Fruit fly (Drosophila melanogaster) whole organism, embryonic: ENCODE results near the gene CG10005.
A peak's percentile ranks its signal among the peaks of the same experiment; 100 is the strongest.

Experiments
- Adf1 ChIP-seq: fragments of 200-800 bp; sonication (Bioruptor generic); IDR thresholded peaks from 2 replicates; pipeline ENCODE4 v1.3.6; 2022; ENCODE audit warnings: missing biosample characterization, missing genetic modification characterization
- C15 ChIP-seq: fragments of 200-800 bp; sonication (Bioruptor generic); IDR thresholded peaks from 3 replicates; pipeline ENCODE4 v1.3.6; 2022; ENCODE audit warnings: missing biosample characterization, missing genetic modification characterization
- CG12219 ChIP-seq: fragments of 200-800 bp; sonication (Bioruptor generic); optimal IDR thresholded peaks from 3 replicates; lab custom pipeline; 2018; ENCODE audit warnings: missing biosample characterization, mild to moderate bottlenecking, missing genetic modification characterization
- CG12744 ChIP-seq: fragments of 200-800 bp; sonication (Bioruptor generic); optimal IDR thresholded peaks from 2 replicates; lab custom pipeline; 2016; ENCODE audit warnings: missing biosample characterization, missing genetic modification characterization
- CG12769 ChIP-seq: fragments of 200-800 bp; sonication (Bioruptor generic); optimal IDR thresholded peaks from 2 replicates; lab custom pipeline; 2019; ENCODE audit warnings: missing biosample characterization, mild to moderate bottlenecking, missing genetic modification characterization, moderate library complexity
- CG31224 ChIP-seq: fragments of 200-800 bp; sonication (Bioruptor generic); IDR thresholded peaks from 2 replicates; pipeline ENCODE4 v1.3.6; 2022; ENCODE audit warnings: missing biosample characterization, missing genetic modification characterization
- CG32532 ChIP-seq: fragments of 200-800 bp; sonication (Bioruptor generic); IDR thresholded peaks from 2 replicates; pipeline ENCODE4 v1.3.6; 2022; ENCODE audit warnings: missing biosample characterization, missing genetic modification characterization
- CG32767 ChIP-seq: fragments of 200-800 bp; sonication (Bioruptor generic); IDR thresholded peaks from 2 replicates; pipeline ENCODE4 v1.3.6; 2022; ENCODE audit warnings: missing biosample characterization, missing genetic modification characterization
- CG4360 ChIP-seq: fragments of 200-800 bp; sonication (Bioruptor generic); IDR thresholded peaks from 2 replicates; pipeline ENCODE4 v1.3.6; 2022; ENCODE audit warnings: missing biosample characterization, missing genetic modification characterization
- CG43689 ChIP-seq: fragments of 200-800 bp; sonication (Bioruptor generic); IDR thresholded peaks from 2 replicates; pipeline ENCODE4 v1.3.6; 2022; ENCODE audit warnings: missing biosample characterization, missing genetic modification characterization
- CG6175 ChIP-seq: fragments of 200-800 bp; sonication (Bioruptor generic); IDR thresholded peaks from 3 replicates; pipeline ENCODE4 v1.3.6; 2022; ENCODE audit warnings: missing biosample characterization, missing genetic modification characterization
- CG6272 ChIP-seq: fragments of 200-800 bp; sonication (Bioruptor generic); IDR thresholded peaks from 2 replicates; pipeline ENCODE4 v1.3.6; 2022; ENCODE audit warnings: missing biosample characterization, missing genetic modification characterization
- CG6854 ChIP-seq: fragments of 200-800 bp; sonication (Bioruptor generic); optimal IDR thresholded peaks from 3 replicates; lab custom pipeline; 2017; ENCODE audit warnings: missing biosample characterization, mild to moderate bottlenecking, missing genetic modification characterization
- CG7372 ChIP-seq: fragments of 200-800 bp; sonication (Bioruptor generic); IDR thresholded peaks from 2 replicates; pipeline ENCODE4 v1.3.6; 2022; ENCODE audit warnings: missing biosample characterization, missing genetic modification characterization
- Doc3 ChIP-seq: fragments of 200-800 bp; sonication (Bioruptor generic); IDR thresholded peaks from 3 replicates; pipeline ENCODE4 v1.3.6; 2022; ENCODE audit warnings: missing biosample characterization, missing genetic modification characterization; ENCODE audit not compliant: partially characterized antibody
- E2f2 ChIP-seq: fragments of 200-800 bp; sonication (Bioruptor generic); IDR thresholded peaks from 2 replicates; pipeline ENCODE4 v1.3.6; 2022; ENCODE audit warnings: missing biosample characterization, missing genetic modification characterization
- Eip74EF ChIP-seq, 2 experiments: fragments of 200-800 bp in 1 of 2; fragments of >200 bp in 1 of 2; sonication (Bioruptor generic) in 1 of 2; optimal IDR thresholded peaks; 2 replicates each; lab custom pipeline; 2017 to 2019; ENCODE audit warnings: missing biosample characterization in 2 of 2, missing genetic modification characterization in 2 of 2, mild to moderate bottlenecking in 1 of 2, moderate library complexity in 1 of 2
- Gug ChIP-seq: fragments of 200-800 bp; sonication (Bioruptor generic); IDR thresholded peaks from 4 replicates; pipeline ENCODE4 v1.3.6; 2022; ENCODE audit warnings: missing biosample characterization, missing genetic modification characterization
- Hsf ChIP-seq: fragments of 200-800 bp; sonication (Bioruptor generic); optimal IDR thresholded peaks from 3 replicates; lab custom pipeline; 2016; ENCODE audit warnings: missing biosample characterization, missing genetic modification characterization
- Med ChIP-seq: fragments of 200-800 bp; sonication (Bioruptor generic); peaks from one replicate; lab custom pipeline; 2016; ENCODE audit warnings: missing biosample characterization, missing genetic modification characterization, mild to moderate bottlenecking, inconsistent platforms, moderate library complexity
- NFAT ChIP-seq: fragments of 200-800 bp; sonication (Bioruptor generic); IDR thresholded peaks from 2 replicates; pipeline ENCODE4 v1.3.6; 2022; ENCODE audit warnings: missing biosample characterization, missing genetic modification characterization
- Nf-YC ChIP-seq: fragments of 200-800 bp; optimal IDR thresholded peaks from 3 replicates; lab custom pipeline; 2019; ENCODE audit warnings: missing biosample characterization, mild to moderate bottlenecking, missing genetic modification characterization, moderate library complexity
- Oaz ChIP-seq: fragments of 200-800 bp; sonication (Bioruptor generic); IDR thresholded peaks from 2 replicates; pipeline ENCODE4 v1.3.6; 2022; ENCODE audit warnings: missing biosample characterization, missing genetic modification characterization
- al ChIP-seq: fragments of 200-800 bp; sonication (Bioruptor generic); IDR thresholded peaks from 2 replicates; pipeline ENCODE4 v1.3.6; 2022; ENCODE audit warnings: missing biosample characterization, missing genetic modification characterization
- ap ChIP-seq: fragments of 200-800 bp; sonication (Bioruptor generic); IDR thresholded peaks from 2 replicates; pipeline ENCODE4 v1.3.6; 2022; ENCODE audit warnings: missing biosample characterization, missing genetic modification characterization
- ash1 ChIP-seq: fragments of 200-800 bp; sonication (Bioruptor generic); optimal IDR thresholded peaks from 2 replicates; lab custom pipeline; 2018; ENCODE audit warnings: missing biosample characterization, mild to moderate bottlenecking, missing genetic modification characterization
- bbx ChIP-seq: fragments of 200-800 bp; sonication (Bioruptor generic); IDR thresholded peaks from 2 replicates; pipeline ENCODE4 v1.3.6; 2022; ENCODE audit warnings: missing biosample characterization, missing genetic modification characterization; ENCODE audit not compliant: partially characterized antibody
- chinmo ChIP-seq: fragments of 200-800 bp; sonication (Bioruptor generic); IDR thresholded peaks from 4 replicates; pipeline ENCODE4 v1.3.6; 2022; ENCODE audit warnings: missing biosample characterization, missing genetic modification characterization; ENCODE audit not compliant: partially characterized antibody
- chm ChIP-seq: fragments of 200-800 bp; sonication (Bioruptor generic); IDR thresholded peaks from 2 replicates; pipeline ENCODE4 v1.3.6; 2022; ENCODE audit warnings: missing biosample characterization, missing genetic modification characterization
- chn ChIP-seq: fragments of 200-800 bp; sonication (Bioruptor generic); optimal IDR thresholded peaks from 2 replicates; lab custom pipeline; 2016; ENCODE audit warnings: missing biosample characterization, missing genetic modification characterization
- ci ChIP-seq: fragments of 200-800 bp; sonication (Bioruptor generic); IDR thresholded peaks from 3 replicates; pipeline ENCODE4 v1.3.6; 2022; ENCODE audit warnings: missing biosample characterization, missing genetic modification characterization
- crol ChIP-seq: fragments of 200-800 bp; sonication (Bioruptor generic); IDR thresholded peaks from 2 replicates; pipeline ENCODE4 v1.3.6; 2022; ENCODE audit warnings: missing biosample characterization, missing genetic modification characterization
- dmrt11E ChIP-seq: fragments of 200-800 bp; sonication (Bioruptor generic); optimal IDR thresholded peaks from 3 replicates; lab custom pipeline; 2018; ENCODE audit warnings: missing biosample characterization, mild to moderate bottlenecking, missing genetic modification characterization, moderate library complexity
- eyg ChIP-seq: fragments of 200-800 bp; sonication (Bioruptor generic); optimal IDR thresholded peaks from 3 replicates; lab custom pipeline; 2016; ENCODE audit warnings: missing biosample characterization, missing genetic modification characterization
- grau ChIP-seq: fragments of 200-800 bp; optimal IDR thresholded peaks from 3 replicates; lab custom pipeline; 2019; ENCODE audit warnings: missing biosample characterization, mild to moderate bottlenecking, missing genetic modification characterization, moderate library complexity
- ind ChIP-seq: fragments of 200-800 bp; sonication (Bioruptor generic); optimal IDR thresholded peaks from 3 replicates; lab custom pipeline; 2016; ENCODE audit warnings: missing biosample characterization, missing genetic modification characterization
- lilli ChIP-seq: fragments of 200-800 bp; sonication (Bioruptor generic); optimal IDR thresholded peaks from 3 replicates; lab custom pipeline; 2016; ENCODE audit warnings: missing biosample characterization, missing genetic modification characterization
- nau ChIP-seq: fragments of 200-800 bp; sonication (Bioruptor generic); optimal IDR thresholded peaks from 3 replicates; lab custom pipeline; 2017; ENCODE audit warnings: missing biosample characterization, mild to moderate bottlenecking, missing genetic modification characterization, missing genetic modification reagents
- org-1 ChIP-seq: fragments of 200-800 bp; sonication (Bioruptor generic); optimal IDR thresholded peaks from 2 replicates; lab custom pipeline; 2017; ENCODE audit warnings: missing biosample characterization, missing genetic modification characterization
- peb ChIP-seq: fragments of 200-800 bp; sonication (Bioruptor generic); IDR thresholded peaks from 2 replicates; pipeline ENCODE4 v1.3.6; 2022; ENCODE audit warnings: missing biosample characterization, missing genetic modification characterization
- sd ChIP-seq: fragments of 200-800 bp; sonication (Bioruptor generic); optimal IDR thresholded peaks from 3 replicates; lab custom pipeline; 2018; ENCODE audit warnings: missing biosample characterization, mild to moderate bottlenecking, missing genetic modification characterization, moderate library complexity
- sens ChIP-seq: fragments of 200-800 bp; sonication (Bioruptor generic); peaks from one replicate; lab custom pipeline; 2016; ENCODE audit warnings: missing biosample characterization, missing genetic modification characterization
- sisA ChIP-seq: fragments of 200-800 bp; sonication (Bioruptor generic); IDR thresholded peaks from 2 replicates; pipeline ENCODE4 v1.3.6; 2022; ENCODE audit warnings: missing biosample characterization, missing genetic modification characterization
- sqz ChIP-seq: fragments of 200-800 bp; sonication (Bioruptor generic); optimal IDR thresholded peaks from 3 replicates; lab custom pipeline; 2018; ENCODE audit warnings: missing biosample characterization, mild to moderate bottlenecking, missing genetic modification characterization
- twi ChIP-seq: fragments of 200-800 bp; optimal IDR thresholded peaks from 2 replicates; lab custom pipeline; 2019; ENCODE audit warnings: missing biosample characterization, mild to moderate bottlenecking, missing genetic modification characterization, moderate library complexity
- tx ChIP-seq: fragments of 200-800 bp; sonication (Bioruptor generic); optimal IDR thresholded peaks from 2 replicates; lab custom pipeline; 2016; ENCODE audit warnings: missing biosample characterization, missing genetic modification characterization
- vnd ChIP-seq: fragments of 200-800 bp; sonication (Bioruptor generic); IDR thresholded peaks from 3 replicates; pipeline ENCODE4 v1.3.6; 2022; ENCODE audit warnings: missing biosample characterization, missing genetic modification characterization; ENCODE audit not compliant: partially characterized antibody
- z ChIP-seq: fragments of 200-800 bp; sonication (Bioruptor generic); IDR thresholded peaks from 3 replicates; pipeline ENCODE4 v1.3.6; 2022; ENCODE audit warnings: missing biosample characterization, missing genetic modification characterization

CG10005 gene

dm6 chr3R:11947079-11947869 is 29.7 kb downstream of the CG10005 start (continued):
- no peak for TF ChIP-seq CG12219
- TF ChIP-seq eyg (GFP tag; lab: Kevin White, UChicago): no peak
- peak; percentile 43 for TF ChIP-seq sisA
- TF ChIP-seq lilli (GFP tag; lab: Kevin White, UChicago): peak; percentile 32
- TF ChIP-seq grau (tag; lab: Kevin White, UChicago): peak; percentile 84
- no peak for TF ChIP-seq twi (tag; lab: Kevin White, UChicago)
- peak; percentile 49 for TF ChIP-seq CG32532
- no peak for TF ChIP-seq nau (GFP tag; lab: Kevin White, UChicago)
- no peak for TF ChIP-seq CG12744 (GFP tag; lab: Kevin White, UChicago)
- peak; percentile 16 for TF ChIP-seq sqz (GFP tag; lab: Kevin White, UChicago)
- TF ChIP-seq org-1 (GFP tag; lab: Kevin White, UChicago): peak; percentile 26
- TF ChIP-seq tx: no peak
- no peak for TF ChIP-seq z (GFP tag; lab: Robert Waterston, UW)
- no peak for TF ChIP-seq ash1
- TF ChIP-seq ind (GFP tag; lab: Kevin White, UChicago): peak; percentile 19
- TF ChIP-seq dmrt11E (tag; lab: Kevin White, UChicago): no peak
- TF ChIP-seq CG6854 (GFP tag; lab: Kevin White, UChicago): no peak
- TF ChIP-seq CG6272 (GFP tag; lab: Robert Waterston, UW): no peak
- no peak for TF ChIP-seq vnd (GFP tag; lab: Robert Waterston, UW)
- 0 out of 3 replicates have a peak, but pooled peaks have one; percentile 5 for TF ChIP-seq C15 (GFP tag; lab: Robert Waterston, UW)
- TF ChIP-seq Med (GFP tag; lab: Kevin White, UChicago): no peak
- no peak for TF ChIP-seq ap
- TF ChIP-seq Nf-YC: no peak
- 0 out of 2 replicates have a peak, but pooled peaks have one; percentile 25 for TF ChIP-seq CG32767
- TF ChIP-seq Hsf (GFP tag; lab: Kevin White, UChicago): peak; percentile 6
- TF ChIP-seq Gug (GFP tag; lab: Robert Waterston, UW): peak; percentile 27; the same call in 1 of the 4 replicates
- no peak for TF ChIP-seq CG7372
- peak; percentile 7; the same call in 1 of the 2 replicates for TF ChIP-seq E2f2
- peak; percentile 80 for TF ChIP-seq CG4360 (GFP tag; lab: Robert Waterston, UW)
- no peak for TF ChIP-seq Adf1 (GFP tag; lab: Robert Waterston, UW)
- TF ChIP-seq, all 482 proteins: peak for 79

dm6 chr3R:11945450-11946317 is 31.3 kb downstream of the CG10005 start:
- TF ChIP-seq peb (GFP tag; lab: Robert Waterston, UW) (no peak), bbx (GFP tag; lab: Robert Waterston, UW) (0 out of 2 replicates have a peak, but pooled peaks have one; percentile 23), Doc3 (GFP tag; lab: Robert Waterston, UW) (no peak), CG43689 (GFP tag; lab: Robert Waterston, UW) (no peak), ci (GFP tag; lab: Robert Waterston, UW) (0 out of 3 replicates have a peak, but pooled peaks have one; percentile 32), CG12769 (tag; lab: Kevin White, UChicago) (peak; percentile 81), sens (peak; percentile 67), CG6854 (GFP tag; lab: Kevin White, UChicago) (no peak), CG6175 (GFP tag; lab: Robert Waterston, UW) (peak; percentile 65; the same call in 1 of the 3 replicates), Eip74EF (GFP tag; optimal IDR thresholded peaks at IDR 0.05; lab: Kevin White, UChicago) (peak in 1 of 2 experiments; percentile 62), Oaz (GFP tag; lab: Robert Waterston, UW) (0 out of 2 replicates have a peak, but pooled peaks have one; percentile 7), Med (GFP tag; lab: Kevin White, UChicago) (peak; percentile 58), al (0 out of 2 replicates have a peak, but pooled peaks have one; percentile 6), crol (peak; percentile 55), chm (GFP tag; lab: Robert Waterston, UW) (0 out of 2 replicates have a peak, but pooled peaks have one; percentile 21), NFAT (GFP tag; lab: Robert Waterston, UW) (0 out of 2 replicates have a peak, but pooled peaks have one; percentile 4), sd (tag; lab: Kevin White, UChicago) (peak; percentile 8), CG31224 (peak; percentile 26; the same call in 1 of the 2 replicates), chinmo (GFP tag; lab: Robert Waterston, UW) (peak; percentile 84), chn (GFP tag; lab: Kevin White, UChicago) (no peak)
